Worm (Caenorhabditis elegans) whole organism, midembryonic: ENCODE data around the gene skr-10.

Source experiments
- T22C8.4 ChIP-seq: fragments of 200-800 bp; sonication (Bioruptor generic); IDR thresholded peaks from 2 replicates; pipeline ENCODE4 v1.3.6; 2022; ENCODE audit warnings: missing genetic modification characterization, missing compliant biosample characterization
- cog-1 ChIP-seq: sonication (generic microtip); optimal IDR thresholded peaks from 2 replicates; lab custom pipeline; 2016; ENCODE audit warnings: missing genetic modification characterization, missing compliant biosample characterization
- flt-1 ChIP-seq: fragments of 200-800 bp; sonication (Bioruptor generic); IDR thresholded peaks from 2 replicates; pipeline ENCODE4 v1.3.6; 2022; ENCODE audit warnings: missing genetic modification characterization, missing compliant biosample characterization
- klf-2 ChIP-seq: fragments of 200-800 bp; sonication (Bioruptor generic); conservative IDR thresholded peaks from 2 replicates; pipeline ENCODE4 v1.3.6; 2022; ENCODE audit warnings: missing genetic modification reagents, missing genetic modification characterization, missing compliant biosample characterization
- med-1 ChIP-seq: sonication (generic microtip); optimal IDR thresholded peaks from 2 replicates; lab custom pipeline; 2017; ENCODE audit warnings: missing genetic modification characterization, mild to moderate bottlenecking, missing compliant biosample characterization, antibody characterized with exemption, missing genetic modification reagents; ENCODE audit not compliant: insufficient read depth
- ref-1 ChIP-seq: fragments of 200-800 bp; sonication (Bioruptor generic); conservative IDR thresholded peaks from 2 replicates; pipeline ENCODE4 v1.3.6; 2022; ENCODE audit warnings: missing genetic modification reagents, missing genetic modification characterization, missing compliant biosample characterization
- tab-1 ChIP-seq: fragments of 200-800 bp; sonication (Bioruptor generic); IDR thresholded peaks from 2 replicates; pipeline ENCODE4 v1.3.6; 2022; ENCODE audit warnings: missing genetic modification characterization, missing compliant biosample characterization
- ztf-23 ChIP-seq: fragments of 200-800 bp; sonication (Bioruptor generic); IDR thresholded peaks from 2 replicates; pipeline ENCODE4 v1.3.6; 2022; ENCODE audit warnings: missing genetic modification reagents, missing genetic modification characterization, missing compliant biosample characterization
- ztf-29 ChIP-seq: fragments of 200-800 bp; sonication (Bioruptor generic); IDR thresholded peaks from 2 replicates; pipeline ENCODE4 v1.3.6; 2022; ENCODE audit warnings: missing genetic modification reagents, missing genetic modification characterization, missing compliant biosample characterization

The skr-10 gene

DNA sequence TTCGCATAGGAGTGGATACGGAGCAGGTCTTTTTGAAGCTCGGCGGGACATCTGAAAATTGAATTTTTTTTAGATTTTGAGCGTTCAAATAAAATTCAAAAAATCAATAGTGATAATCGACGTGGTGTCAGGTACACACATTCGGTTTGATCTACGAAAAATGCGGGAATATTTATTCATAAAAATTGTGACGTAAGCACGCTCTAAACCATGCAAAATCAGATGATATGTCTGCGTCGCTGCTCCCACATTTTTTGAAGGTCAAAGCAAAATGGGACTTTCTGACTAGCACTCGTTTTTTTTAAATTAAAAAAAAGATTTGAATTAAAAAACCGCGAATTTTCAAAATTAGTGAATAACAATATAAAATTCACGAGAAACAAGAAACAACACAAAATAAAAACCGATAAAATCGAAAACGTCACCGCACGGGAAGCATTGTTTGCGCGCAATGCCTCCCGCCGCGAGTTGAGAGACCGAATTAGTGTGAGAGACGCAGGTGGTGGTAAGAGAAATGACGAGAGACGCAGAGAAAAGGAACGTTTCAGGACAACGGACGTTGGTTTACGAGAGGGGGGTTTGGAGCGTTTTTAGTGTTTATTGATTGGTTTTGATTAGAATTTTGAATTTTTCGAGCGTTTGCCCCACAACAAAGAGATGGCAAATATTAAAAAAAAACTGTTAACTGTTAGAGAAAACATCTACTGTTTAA is 37.5 kb downstream of the skr-10 start, which contains the start of gene Y105C5B.19:
Gene Y105C5B.19 (minus strand): TSS at position 51 of the 712 bp plus-strand sequence.
- TF ChIP-seq ztf-23 (GFP tag; lab: Robert Waterston, UW) (no peak), med-1 (GFP tag; lab: Kevin White, UChicago) (no peak), ref-1 (GFP tag; lab: Robert Waterston, UW) (no peak), cog-1 (tag; lab: Kevin White, UChicago) (peak; percentile 34), ztf-29 (GFP tag; lab: Robert Waterston, UW) (no peak), tab-1 (GFP tag; lab: Robert Waterston, UW) (no peak), T22C8.4 (GFP tag; lab: Robert Waterston, UW) (peak; percentile 41; the same call in 1 of the 2 replicates), flt-1 (no peak), klf-2 (no peak)

DNA sequence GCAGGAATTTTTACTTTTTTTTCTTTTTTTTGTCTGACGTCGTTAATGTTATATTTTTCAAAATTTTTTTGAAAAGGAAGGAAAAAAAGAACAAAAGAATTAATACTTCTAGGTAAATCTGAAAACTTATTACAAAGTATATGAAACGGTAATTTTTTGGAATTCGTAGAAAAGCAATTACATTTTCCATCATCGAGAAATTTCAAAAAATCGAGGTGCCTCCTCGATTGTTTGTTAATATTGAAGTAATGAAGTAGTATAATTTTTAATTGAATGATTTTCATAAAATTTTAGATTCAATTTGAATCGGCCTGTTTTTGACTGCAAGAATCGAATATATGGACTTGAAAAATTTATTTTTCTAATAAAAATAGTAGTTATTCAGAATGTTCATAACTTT is 44.8 kb downstream of the skr-10 start:
- TF ChIP-seq ztf-23 (GFP tag; lab: Robert Waterston, UW) (no peak), cog-1 (tag; lab: Kevin White, UChicago) (no peak), klf-2 (no peak), med-1 (GFP tag; lab: Kevin White, UChicago) (no peak), T22C8.4 (GFP tag; lab: Robert Waterston, UW) (no peak), tab-1 (GFP tag; lab: Robert Waterston, UW) (no peak), ref-1 (GFP tag; lab: Robert Waterston, UW) (no peak), flt-1 (no peak), ztf-29 (GFP tag; lab: Robert Waterston, UW) (no peak)

DNA sequence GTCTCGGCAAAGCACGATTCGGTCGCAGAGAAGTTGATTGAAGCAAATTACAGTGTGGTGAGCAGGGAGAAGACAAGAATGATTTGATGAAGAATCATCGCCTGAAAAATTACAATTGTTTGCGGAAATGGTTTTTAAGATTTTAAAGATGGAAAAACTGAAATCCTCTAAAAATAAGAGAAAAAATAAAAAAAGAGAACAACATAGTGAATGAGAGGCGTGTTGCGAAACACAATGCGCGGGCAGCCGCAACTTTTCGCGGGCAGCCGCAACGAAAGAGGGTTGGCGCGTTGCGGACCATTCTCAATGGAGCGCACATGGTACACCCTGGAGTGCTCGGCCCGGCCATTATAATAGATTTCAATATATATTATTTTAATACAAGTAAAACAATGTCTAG is 47.9 kb downstream of the skr-10 start, which contains the start of gene Y105C5B.20:
Gene Y105C5B.20 (minus strand): TSS at position 101 of the 400 bp plus-strand sequence.
- TF ChIP-seq flt-1 (no peak), ref-1 (GFP tag; lab: Robert Waterston, UW) (no peak)
